Worm (Caenorhabditis elegans): ENCODE data around the gene tex-2.
A peak's percentile ranks its signal among the peaks of the same experiment; 100 is the strongest.

The tex-2 gene

DNA sequence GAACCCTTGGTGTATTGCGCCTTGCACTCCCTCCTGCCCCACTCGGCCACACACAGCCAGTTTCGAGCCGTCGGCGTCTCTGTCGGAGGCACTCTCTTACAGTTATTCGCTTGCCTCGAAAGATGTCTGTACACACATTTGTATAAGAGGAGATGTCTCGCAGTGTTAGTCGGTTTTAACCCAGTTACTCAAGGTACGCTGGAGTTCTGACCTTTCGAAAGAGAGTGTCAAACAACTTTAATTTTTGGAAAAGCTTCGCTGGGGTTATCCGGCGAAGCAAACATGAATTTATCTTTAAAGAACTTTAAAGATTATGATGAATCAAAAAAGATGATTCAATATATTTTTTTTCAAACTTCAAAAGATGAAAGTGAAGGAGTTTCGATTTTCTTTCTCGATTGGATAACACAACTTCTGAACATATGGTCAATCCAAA, 28.7 kb downstream of the tex-2 start (continued):
- TF ChIP-seq nhr-12 (tag; optimal IDR thresholded peaks at IDR 0.05) (peak; percentile 45), ceh-82 (tag; optimal IDR thresholded peaks at IDR 0.05) (peak; percentile 96), nhr-11 (tag; optimal IDR thresholded peaks at IDR 0.05) (peak; percentile 94), elt-1 (tag; optimal IDR thresholded peaks at IDR 0.05) (peak; percentile 85), egl-5 (tag; optimal IDR thresholded peaks at IDR 0.05) (peak; percentile 92), fos-1 (tag; optimal IDR thresholded peaks at IDR 0.05) (peak; percentile 87), mdl-1 (tag; optimal IDR thresholded peaks at IDR 0.05) (peak; percentile 75), unc-62 (GFP tag; optimal IDR thresholded peaks at IDR 0.05) (peak; percentile 74), nfya-1 (tag; optimal IDR thresholded peaks at IDR 0.05; ENCODE audit: insufficient read depth) (peak; percentile 99), nhr-43 (tag; optimal IDR thresholded peaks at IDR 0.05; ENCODE audit: poor library complexity, severe bottlenecking) (peak; percentile 95), pha-4 (tag; optimal IDR thresholded peaks at IDR 0.05) (peak; percentile 99), nhr-23 (tag; optimal IDR thresholded peaks at IDR 0.05) (peak; percentile 99), mml-1 (tag; optimal IDR thresholded peaks at IDR 0.05) (no peak), hmg-11 (tag; optimal IDR thresholded peaks at IDR 0.05) (peak; percentile 99), lin-39 (tag; optimal IDR thresholded peaks at IDR 0.05) (peak; percentile 99)

DNA sequence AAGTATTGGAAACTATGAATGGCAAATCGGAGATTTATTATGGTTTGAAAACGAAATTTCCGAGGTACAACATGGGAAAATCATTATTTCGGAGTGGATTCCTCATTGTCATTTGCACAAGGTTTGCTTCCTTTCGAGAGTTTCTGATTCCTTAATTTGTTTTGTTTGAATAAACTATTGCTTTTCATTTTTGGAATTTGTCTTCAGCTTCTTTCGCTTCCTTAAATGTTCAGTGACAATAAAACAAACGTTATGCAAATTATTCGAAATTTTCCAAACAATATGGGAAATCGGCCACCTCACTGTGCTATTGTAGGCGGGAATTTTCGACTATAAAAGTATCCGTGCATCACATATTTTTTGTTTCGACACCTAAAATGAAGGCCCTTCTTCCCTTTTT, 31.5 kb downstream of the tex-2 start, which contains the start of gene nep-25:
TSS of gene nep-25 (plus strand) at position 375 of the 400 bp plus-strand sequence.
- TF ChIP-seq nhr-76 (tag; optimal IDR thresholded peaks at IDR 0.05) (no peak), hmg-11 (tag; optimal IDR thresholded peaks at IDR 0.05) (no peak), eor-1 (tag; optimal IDR thresholded peaks at IDR 0.05) (no peak), nhr-237 (tag; optimal IDR thresholded peaks at IDR 0.05) (no peak), nhr-25 (tag; optimal IDR thresholded peaks at IDR 0.05) (no peak), ceh-82 (tag; optimal IDR thresholded peaks at IDR 0.05) (no peak), skn-1 (tag; optimal IDR thresholded peaks at IDR 0.05) (no peak), nhr-77 (tag; optimal IDR thresholded peaks at IDR 0.05) (no peak), lin-39 (tag; optimal IDR thresholded peaks at IDR 0.05) (no peak), elt-3 (tag; optimal IDR thresholded peaks at IDR 0.05) (no peak), nhr-23 (tag; optimal IDR thresholded peaks at IDR 0.05) (no peak), jun-1 (tag; optimal IDR thresholded peaks at IDR 0.05) (no peak), nhr-11 (tag; optimal IDR thresholded peaks at IDR 0.05) (no peak), aly-2 (tag; optimal IDR thresholded peaks at IDR 0.05) (no peak), nhr-67 (tag; optimal IDR thresholded peaks at IDR 0.05) (no peak), daf-12 (tag; optimal IDR thresholded peaks at IDR 0.05) (no peak), fos-1 (tag; optimal IDR thresholded peaks at IDR 0.05) (no peak), egl-27 (tag; optimal IDR thresholded peaks at IDR 0.05) (no peak)

DNA sequence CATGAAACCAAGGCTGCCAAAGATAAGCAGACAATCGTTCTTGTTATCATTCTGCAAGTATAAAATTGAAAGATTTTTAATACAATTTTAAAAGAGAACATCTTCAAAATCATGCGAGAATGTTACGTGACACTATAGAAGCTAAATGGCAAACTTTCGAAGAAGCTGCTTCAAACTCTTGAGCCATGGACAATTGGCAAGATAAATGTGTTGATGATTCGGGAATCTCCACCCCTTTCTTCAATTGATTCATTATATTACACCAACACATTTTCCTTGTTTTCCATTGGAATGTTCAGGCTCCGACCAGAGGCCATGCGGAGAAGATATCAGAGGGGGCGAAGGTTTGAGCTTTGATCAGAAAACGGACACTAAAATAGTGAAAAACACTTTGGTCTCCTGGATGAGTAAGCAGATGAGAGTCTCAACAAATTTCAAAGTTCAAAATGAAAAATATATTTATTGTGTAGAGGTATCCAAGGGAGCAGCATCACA, 32.3 kb downstream of the tex-2 start, which contains the start of gene lec-5:
TSS of gene lec-5 (minus strand) at position 51 of the 495 bp plus-strand sequence.
- no peak for TF ChIP-seq lsy-12 (tag; optimal IDR thresholded peaks at IDR 0.05)
- peak; percentile 9 for TF ChIP-seq lin-39 (tag; optimal IDR thresholded peaks at IDR 0.05)

DNA sequence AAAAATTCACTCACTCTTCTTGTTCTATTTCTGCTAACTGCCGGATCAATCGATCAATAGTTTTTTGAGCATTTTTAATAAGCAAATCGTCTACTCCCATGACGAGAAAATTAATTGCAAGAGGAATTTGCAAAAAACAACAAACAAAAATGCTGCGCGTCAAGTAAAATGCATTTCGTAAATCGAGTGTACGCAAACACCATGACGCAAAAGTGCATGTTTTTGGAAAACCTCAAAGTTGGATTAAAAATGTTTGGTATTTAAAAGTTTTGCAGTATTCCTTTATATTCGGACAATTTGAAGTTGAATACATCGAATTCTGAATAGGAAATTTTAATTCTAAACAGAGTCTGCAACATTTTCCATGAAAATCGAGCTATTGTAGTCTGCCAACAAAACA, 34.2 kb downstream of the tex-2 start, which contains the start of gene ZK1248.19:
TSS of gene ZK1248.19 (minus strand) at position 188 of the 400 bp plus-strand sequence.
- TF ChIP-seq hmg-11 (tag; optimal IDR thresholded peaks at IDR 0.05) (peak; percentile 42), nfya-1 (tag; optimal IDR thresholded peaks at IDR 0.05; ENCODE audit: insufficient read depth) (peak; percentile 28), ceh-9 (tag; optimal IDR thresholded peaks at IDR 0.05) (no peak), snpc-4 (tag; optimal IDR thresholded peaks at IDR 0.05) (peak; percentile 0), lin-15B (tag; optimal IDR thresholded peaks at IDR 0.05) (peak; percentile 4), fkh-2 (tag; optimal IDR thresholded peaks at IDR 0.05) (no peak), ama-1 (optimal IDR thresholded peaks at IDR 0.05) (peak; percentile 6), R02D3.7 (tag; optimal IDR thresholded peaks at IDR 0.05) (peak; percentile 88), pha-4 (tag; optimal IDR thresholded peaks at IDR 0.05) (peak; percentile 25)

DNA sequence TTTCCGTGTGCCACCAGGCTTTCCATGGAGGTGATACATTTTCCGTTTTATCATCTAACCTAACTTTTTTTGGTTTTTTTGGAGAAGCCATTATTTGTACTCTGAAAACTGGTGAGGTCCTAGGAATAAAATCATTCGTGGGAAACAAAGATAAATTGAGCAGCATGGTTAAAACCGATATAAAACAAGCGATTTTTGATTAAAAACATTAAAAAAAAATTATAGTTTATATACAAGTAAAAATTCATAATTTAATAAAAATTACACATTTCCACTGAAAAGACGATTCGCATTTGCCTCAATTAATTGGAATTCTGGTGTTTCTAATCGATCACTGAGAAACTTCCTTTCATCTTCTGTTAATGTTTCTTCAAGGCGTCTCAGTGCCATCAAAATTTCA, 35.0 kb downstream of the tex-2 start, which contains the start of gene ZK1248.15:
TSS of gene ZK1248.15 (minus strand) at position 101 of the 400 bp plus-strand sequence.
- TF ChIP-seq egl-27 (tag; optimal IDR thresholded peaks at IDR 0.05) (no peak), ama-1 (optimal IDR thresholded peaks at IDR 0.05) (no peak), nhr-77 (tag; optimal IDR thresholded peaks at IDR 0.05) (no peak), fkh-10 (GFP tag; optimal IDR thresholded peaks at IDR 0.05) (no peak), ceh-9 (tag; optimal IDR thresholded peaks at IDR 0.05) (no peak), fkh-2 (tag; optimal IDR thresholded peaks at IDR 0.05) (no peak), nhr-28 (tag; optimal IDR thresholded peaks at IDR 0.05) (no peak), hmg-11 (tag; optimal IDR thresholded peaks at IDR 0.05) (no peak), ztf-11 (tag; optimal IDR thresholded peaks at IDR 0.05) (no peak), elt-1 (tag; optimal IDR thresholded peaks at IDR 0.05) (no peak), snpc-4 (tag; optimal IDR thresholded peaks at IDR 0.05) (no peak), pqm-1 (tag; optimal IDR thresholded peaks at IDR 0.05) (no peak), nhr-11 (tag; optimal IDR thresholded peaks at IDR 0.05) (no peak)

Measured in whole organism, L3 larva.